Worm (Caenorhabditis elegans) whole organism, late embryonic: ENCODE data around the gene nsph-1.1.

Experiments used
- F13H6.1 ChIP-seq: sonication (generic microtip); optimal IDR thresholded peaks from 2 replicates; lab custom pipeline; 2016; ENCODE audit warnings: missing genetic modification characterization, missing compliant biosample characterization
- ceh-30 ChIP-seq: fragments of 150-350 bp; optimal IDR thresholded peaks from 2 replicates; lab custom pipeline; 2014; ENCODE audit warnings: missing biosample characterization, missing genetic modification characterization
- dve-1 ChIP-seq: sonication (generic microtip); optimal IDR thresholded peaks from 2 replicates; lab custom pipeline; 2017; ENCODE audit warnings: antibody characterized with exemption, mild to moderate bottlenecking, missing genetic modification characterization, missing compliant biosample characterization
- hlh-15 ChIP-seq: sonication (generic microtip); optimal IDR thresholded peaks from 2 replicates; lab custom pipeline; 2016; ENCODE audit warnings: missing genetic modification characterization, missing compliant biosample characterization
- tbx-2 ChIP-seq: sonication (generic microtip); optimal IDR thresholded peaks from 2 replicates; lab custom pipeline; 2016; ENCODE audit warnings: missing genetic modification characterization, missing compliant biosample characterization

DNA sequence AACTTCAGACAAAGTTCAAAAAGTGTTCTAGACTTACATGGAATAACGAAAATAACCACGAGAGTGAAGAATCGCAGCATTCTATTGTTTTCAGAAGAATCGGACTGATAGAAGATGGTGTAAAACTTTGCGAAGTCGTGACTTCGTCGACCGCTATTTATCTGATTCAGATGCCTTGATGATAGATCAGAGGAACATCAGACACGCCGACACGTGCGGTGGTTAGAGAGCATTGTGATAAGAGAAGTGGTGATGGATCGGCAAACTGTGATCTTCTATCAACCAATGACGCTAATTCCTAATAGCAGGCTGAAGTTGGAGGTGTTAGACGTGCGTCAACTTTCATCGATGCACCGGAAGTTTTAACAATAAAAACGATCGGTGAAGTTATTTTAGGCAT, 51.7 kb downstream of the nsph-1.1 start:
- no peak for TF ChIP-seq hlh-15 (tag; lab: Kevin White, UChicago)
- TF ChIP-seq tbx-2 (tag; lab: Kevin White, UChicago): no peak
- TF ChIP-seq F13H6.1 (tag; lab: Kevin White, UChicago): no peak
- no peak for TF ChIP-seq dve-1 (tag; lab: Kevin White, UChicago)
- TF ChIP-seq ceh-30 (tag; lab: Kevin White, UChicago): no peak
